Fruit fly (Drosophila melanogaster) whole organism, prepupa: Measurements from ENCODE around the gene Kah.

Source experiments
- CG10631 ChIP-seq: fragments of 200-800 bp; sonication (Bioruptor generic); optimal IDR thresholded peaks from 2 replicates; lab custom pipeline; 2016; ENCODE audit warnings: missing biosample characterization, missing genetic modification characterization
- CG10669 ChIP-seq: fragments of 200-800 bp; sonication (Bioruptor generic); optimal IDR thresholded peaks from 3 replicates; lab custom pipeline; 2018; ENCODE audit warnings: missing biosample characterization, mild to moderate bottlenecking, missing genetic modification characterization, moderate library complexity
- CG11902 ChIP-seq: fragments of 200-800 bp; sonication (Bioruptor generic); optimal IDR thresholded peaks from 3 replicates; lab custom pipeline; 2016; ENCODE audit warnings: missing biosample characterization, missing genetic modification characterization
- CG3032 ChIP-seq: fragments of 200-800 bp; optimal IDR thresholded peaks from 2 replicates; lab custom pipeline; 2019; ENCODE audit warnings: missing biosample characterization, mild to moderate bottlenecking, missing genetic modification characterization, moderate library complexity
- CG6792 ChIP-seq: fragments of 200-800 bp; sonication (Bioruptor generic); optimal IDR thresholded peaks from 3 replicates; lab custom pipeline; 2016; ENCODE audit warnings: missing biosample characterization, missing genetic modification characterization
- CG6808 ChIP-seq: fragments of 200-800 bp; sonication (Bioruptor generic); optimal IDR thresholded peaks from 3 replicates; lab custom pipeline; 2017; ENCODE audit warnings: missing biosample characterization, missing genetic modification characterization, mild to moderate bottlenecking, moderate library complexity, missing genetic modification reagents
- Eip78C ChIP-seq: fragments of 200-800 bp; sonication (Bioruptor generic); peaks from one replicate; lab custom pipeline; 2016; ENCODE audit warnings: missing biosample characterization, missing genetic modification characterization
- Eip93F ChIP-seq: fragments of 200-800 bp; sonication (Bioruptor generic); optimal IDR thresholded peaks from 2 replicates; lab custom pipeline; 2016; ENCODE audit warnings: missing biosample characterization, mild to moderate bottlenecking, missing genetic modification characterization
- Met ChIP-seq: fragments of 200-800 bp; sonication (Bioruptor generic); optimal IDR thresholded peaks from 3 replicates; lab custom pipeline; 2016; ENCODE audit warnings: missing biosample characterization, missing genetic modification characterization
- Sox102F ChIP-seq: fragments of 200-800 bp; sonication (Bioruptor generic); optimal IDR thresholded peaks from 2 replicates; lab custom pipeline; 2016; ENCODE audit warnings: missing biosample characterization, mild to moderate bottlenecking, missing genetic modification characterization
- achi ChIP-seq: fragments of 200-800 bp; sonication (Bioruptor generic); optimal IDR thresholded peaks from 3 replicates; lab custom pipeline; 2016; ENCODE audit warnings: missing biosample characterization, missing genetic modification characterization
- fd59A ChIP-seq: fragments of 200-800 bp; sonication (Bioruptor generic); optimal IDR thresholded peaks from 2 replicates; lab custom pipeline; 2017; ENCODE audit warnings: missing biosample characterization, mild to moderate bottlenecking, missing genetic modification characterization, missing genetic modification reagents
- fkh ChIP-seq: fragments of 200-800 bp; sonication (Bioruptor generic); optimal IDR thresholded peaks from 3 replicates; lab custom pipeline; 2017; ENCODE audit warnings: missing biosample characterization, mild to moderate bottlenecking, missing genetic modification characterization, moderate library complexity
- spab ChIP-seq: fragments of 200-800 bp; sonication (Bioruptor generic); optimal IDR thresholded peaks from 2 replicates; lab custom pipeline; 2017; ENCODE audit warnings: missing biosample characterization, mild to moderate bottlenecking, missing genetic modification characterization, missing genetic modification reagents
- topi ChIP-seq: fragments of 200-800 bp; sonication (Bioruptor generic); optimal IDR thresholded peaks from 3 replicates; lab custom pipeline; 2016; ENCODE audit warnings: missing biosample characterization, missing genetic modification characterization

Gene Kah

dm6 chr3L:533807-534206 lies 55.3 kb downstream of the Kah start (continued):
- no peak for TF ChIP-seq CG3032 (tag; lab: Kevin White, UChicago)
- no peak for TF ChIP-seq fd59A (GFP tag; lab: Kevin White, UChicago)
- TF ChIP-seq achi: no peak
- no peak for TF ChIP-seq spab (GFP tag; lab: Kevin White, UChicago)
- no peak for TF ChIP-seq Sox102F (GFP tag; lab: Kevin White, UChicago)
- TF ChIP-seq CG10669: no peak
- TF ChIP-seq topi: no peak
- no peak for TF ChIP-seq CG10631 (GFP tag; lab: Kevin White, UChicago)
- no peak for TF ChIP-seq CG11902 (GFP tag; lab: Kevin White, UChicago)
- peak; percentile 28 for TF ChIP-seq Met (GFP tag; lab: Kevin White, UChicago)
- no peak for TF ChIP-seq CG6792
- TF ChIP-seq CG6808: no peak
- no peak for TF ChIP-seq Eip93F (GFP tag; lab: Kevin White, UChicago)
- peak; percentile 72 for TF ChIP-seq Eip78C
- no peak for TF ChIP-seq fkh (GFP tag; lab: Kevin White, UChicago)
